Fruit fly (Drosophila melanogaster) whole organism, pupa: Measurements from ENCODE around the gene CG8097.

Experiments
- CG12605 ChIP-seq: fragments of 200-800 bp; sonication (Bioruptor generic); IDR thresholded peaks from 2 replicates; pipeline ENCODE4 v1.3.6; 2022; ENCODE audit warnings: missing biosample characterization, missing genetic modification characterization
- CG13204 ChIP-seq: fragments of 200-800 bp; sonication (Bioruptor generic); optimal IDR thresholded peaks from 2 replicates; lab custom pipeline; 2018; ENCODE audit warnings: missing biosample characterization, mild to moderate bottlenecking, missing genetic modification characterization, moderate library complexity
- CG15710 ChIP-seq: fragments of 200-800 bp; sonication (Bioruptor generic); optimal IDR thresholded peaks from 2 replicates; lab custom pipeline; 2018; ENCODE audit warnings: missing biosample characterization, mild to moderate bottlenecking, missing genetic modification characterization, moderate library complexity
- CG32121 ChIP-seq: fragments of 200-800 bp; sonication (Bioruptor generic); IDR thresholded peaks from 2 replicates; pipeline ENCODE4 v1.3.6; 2022; ENCODE audit warnings: missing biosample characterization, missing genetic modification characterization
- CG34367 ChIP-seq: fragments of 200-800 bp; sonication (Bioruptor generic); optimal IDR thresholded peaks from 2 replicates; lab custom pipeline; 2018; ENCODE audit warnings: missing biosample characterization, mild to moderate bottlenecking, missing genetic modification characterization
- CG8159 ChIP-seq: fragments of 200-800 bp; sonication (Bioruptor generic); optimal IDR thresholded peaks from 3 replicates; lab custom pipeline; 2018; ENCODE audit warnings: missing biosample characterization, mild to moderate bottlenecking, missing genetic modification characterization, moderate library complexity
- D1 ChIP-seq: fragments of 200-800 bp; sonication (Bioruptor generic); optimal IDR thresholded peaks from 2 replicates; lab custom pipeline; 2018; ENCODE audit warnings: missing biosample characterization, mild to moderate bottlenecking, missing genetic modification characterization, moderate library complexity
- EcR ChIP-seq: fragments of 200-800 bp; sonication (Bioruptor generic); optimal IDR thresholded peaks from 3 replicates; lab custom pipeline; 2019; ENCODE audit warnings: missing biosample characterization, missing genetic modification characterization, mild to moderate bottlenecking, moderate library complexity, missing genetic modification reagents
- Pif1A ChIP-seq: fragments of 200-800 bp; sonication (Bioruptor generic); optimal IDR thresholded peaks from 3 replicates; lab custom pipeline; 2016; ENCODE audit warnings: missing biosample characterization, missing genetic modification characterization
- Pif1B ChIP-seq: fragments of 200-800 bp; sonication (Bioruptor generic); optimal IDR thresholded peaks from 3 replicates; lab custom pipeline; 2016; ENCODE audit warnings: missing biosample characterization, missing genetic modification characterization
- fd96Ca ChIP-seq: fragments of 200-800 bp; sonication (Bioruptor generic); IDR thresholded peaks from 3 replicates; pipeline ENCODE4 v1.3.6; 2022; ENCODE audit warnings: missing biosample characterization, missing genetic modification characterization
- rn ChIP-seq: fragments of 200-800 bp; sonication (Bioruptor generic); IDR thresholded peaks from 2 replicates; pipeline ENCODE4 v1.3.6; 2022; ENCODE audit warnings: missing biosample characterization, missing genetic modification characterization

dm6 chrX:15610173-15610572, 27.2 kb downstream of the CG8097 start:
- TF ChIP-seq CG8159 (no peak), CG32121 (GFP tag; lab: Robert Waterston, UW) (no peak), EcR (GFP tag; lab: Kevin White, UChicago) (no peak), Pif1A (GFP tag; lab: Kevin White, UChicago) (no peak), CG13204 (GFP tag; lab: Kevin White, UChicago) (no peak), CG12605 (GFP tag; lab: Robert Waterston, UW) (no peak), CG34367 (no peak), rn (GFP tag; lab: Robert Waterston, UW) (no peak), fd96Ca (GFP tag; lab: Robert Waterston, UW) (no peak), D1 (tag; lab: Kevin White, UChicago) (no peak), Pif1B (GFP tag; lab: Kevin White, UChicago) (no peak), CG15710 (tag; lab: Kevin White, UChicago) (no peak)
